Worm (Caenorhabditis elegans): ENCODE results near the gene C03B1.3.

DNA sequence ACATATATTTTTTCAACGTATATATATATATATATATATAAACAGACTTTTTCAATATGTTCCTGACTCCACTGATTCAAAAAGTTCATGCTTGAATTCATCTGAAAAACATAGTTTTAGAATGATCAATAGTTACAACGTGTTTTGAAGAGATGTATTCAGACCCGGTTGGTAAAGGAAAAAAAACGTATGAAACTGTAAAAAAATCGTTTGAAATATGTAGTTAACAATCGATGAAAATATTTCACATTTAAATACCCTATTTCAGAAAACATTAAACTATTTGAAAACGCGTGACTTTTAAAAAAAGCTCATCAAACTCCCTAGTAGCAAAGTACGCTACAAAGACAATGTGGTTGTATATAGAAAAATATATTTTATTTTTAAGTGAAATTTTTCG lies 5.2 kb upstream of the C03B1.3 start, which contains the start of gene C03B1.14:
- no peak for TF ChIP-seq lin-13 (tag; optimal IDR thresholded peaks at IDR 0.05)
- TF ChIP-seq flh-1 (GFP tag; optimal IDR thresholded peaks at IDR 0.05), result no peak
- TF ChIP-seq mab-5 (tag; optimal IDR thresholded peaks at IDR 0.05), result no peak
- no peak for TF ChIP-seq nhr-76 (tag; optimal IDR thresholded peaks at IDR 0.05)
- no peak for TF ChIP-seq blmp-1 (tag; optimal IDR thresholded peaks at IDR 0.05)
- TF ChIP-seq ceh-83 (GFP tag; optimal IDR thresholded peaks at IDR 0.05), result no peak
- TF ChIP-seq mls-2 (tag; optimal IDR thresholded peaks at IDR 0.05), result no peak
- TF ChIP-seq drap-1 (GFP tag; optimal IDR thresholded peaks at IDR 0.05), result no peak
- no peak for TF ChIP-seq elt-1 (tag; optimal IDR thresholded peaks at IDR 0.05; ENCODE audit: borderline replicate concordance, insufficient read depth)
- no peak for TF ChIP-seq ham-2 (GFP tag; optimal IDR thresholded peaks at IDR 0.05)
- TF ChIP-seq ztf-11 (tag; optimal IDR thresholded peaks at IDR 0.05), result no peak
